Worm (Caenorhabditis elegans): Measurements from ENCODE around the gene F36D3.5.

DNA sequence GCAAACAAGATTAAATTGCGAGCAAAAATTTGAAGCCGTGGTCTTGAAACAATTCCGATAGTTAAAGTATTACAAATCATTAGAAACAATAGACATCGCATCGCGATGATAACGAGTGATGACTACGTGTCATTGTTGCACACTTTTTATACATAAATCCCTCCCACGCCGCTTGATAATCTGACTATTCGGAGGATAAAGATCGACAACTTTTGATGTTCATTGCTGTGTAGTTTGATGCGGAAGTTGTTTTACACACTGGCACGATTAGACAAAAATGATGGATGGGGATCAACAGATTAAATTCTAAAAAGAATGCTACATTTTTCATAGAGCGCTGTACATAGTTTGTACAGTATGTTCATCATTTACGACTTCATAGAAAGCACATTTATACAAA, 35.8 kb downstream of the F36D3.5 start, which contains the start of gene T08G3.11:
- TF ChIP-seq unc-62 (GFP tag; optimal IDR thresholded peaks at IDR 0.05) = no peak
- TF ChIP-seq ztf-18 (tag; optimal IDR thresholded peaks at IDR 0.05) = no peak
- TF ChIP-seq ama-1 (optimal IDR thresholded peaks at IDR 0.05) = no peak
- no peak for TF ChIP-seq ama-1 (GFP tag; optimal IDR thresholded peaks at IDR 0.05)
- TF ChIP-seq T26A5.8 (tag; optimal IDR thresholded peaks at IDR 0.05) = no peak
- TF ChIP-seq nhr-120 (GFP tag; IDR thresholded peaks at IDR 0.05) = no peak
- no peak for TF ChIP-seq dpff-1 (tag; optimal IDR thresholded peaks at IDR 0.05)
- TF ChIP-seq hmg-20 (GFP tag; IDR thresholded peaks at IDR 0.05) = no peak
- no peak for TF ChIP-seq pha-4 (tag; optimal IDR thresholded peaks at IDR 0.05)
- no peak for TF ChIP-seq dpl-1 (GFP tag; optimal IDR thresholded peaks at IDR 0.05)

Measured in whole organism, young adult.